Fruit fly (Drosophila melanogaster) whole organism, larva: ENCODE results near the gene sba.

Experiments
- noc ChIP-seq: fragments of 200-800 bp; sonication (Bioruptor generic); optimal IDR thresholded peaks from 3 replicates; lab custom pipeline; 2019; ENCODE audit warnings: missing biosample characterization, mild to moderate bottlenecking, missing genetic modification characterization, moderate library complexity

sba gene

dm6 chr3R:23919366-23919765 lies 3.4 kb downstream of the sba start:
- no peak for TF ChIP-seq noc (tag; lab: Kevin White, UChicago)

DNA sequence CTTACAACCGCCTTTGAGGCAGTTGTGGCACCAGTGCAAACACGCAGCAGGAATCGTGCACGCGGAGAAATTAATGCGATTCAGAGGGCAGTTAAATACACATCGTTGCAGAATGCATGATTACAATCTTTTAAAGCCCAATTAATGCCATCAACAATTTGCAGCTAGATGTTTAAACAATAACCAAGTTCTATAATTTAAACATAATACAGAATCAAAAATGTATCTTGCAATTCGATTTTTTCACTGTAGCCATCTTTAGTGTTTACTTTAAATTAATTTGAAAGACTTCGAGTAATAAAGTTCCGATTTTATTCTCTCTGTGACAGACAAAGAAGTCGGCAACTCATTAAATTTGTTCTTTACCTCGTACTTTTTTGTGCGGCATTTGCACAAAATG lies 6.8 kb downstream of the sba start:
- TF ChIP-seq noc (tag; lab: Kevin White, UChicago): no peak

dm6 chr3R:23915042-23915428 lies 7.7 kb downstream of the sba start:
- peak; percentile 18 for TF ChIP-seq noc (tag; lab: Kevin White, UChicago)

DNA sequence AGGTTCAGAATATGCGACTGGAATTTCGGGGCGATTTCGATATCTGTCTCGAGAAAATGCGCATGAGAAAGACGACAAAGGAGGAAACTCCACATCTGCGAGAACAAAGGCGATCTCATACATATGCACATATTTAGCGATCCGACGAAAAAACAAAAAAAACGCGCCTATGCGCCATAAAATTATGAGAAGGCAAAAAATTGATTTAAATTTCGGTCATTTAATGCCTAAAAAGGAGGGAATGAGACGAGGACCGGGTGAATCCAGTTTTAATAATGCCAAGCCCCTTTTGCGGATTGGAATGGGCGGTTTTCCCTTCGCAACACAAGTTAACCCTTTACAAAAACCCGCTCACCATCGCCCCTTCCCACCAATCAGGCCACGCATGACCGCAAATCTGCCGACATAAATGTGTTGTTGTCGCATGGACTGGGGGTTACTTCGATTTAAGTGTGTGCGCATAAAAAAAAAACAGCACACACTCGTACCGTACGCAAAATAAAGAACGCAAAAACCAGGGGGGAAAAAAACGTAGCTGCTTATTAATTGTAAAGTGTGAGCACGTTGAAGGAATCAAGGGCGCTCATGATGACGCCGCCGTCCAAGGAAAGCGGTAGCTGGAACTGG lies 8.2 kb downstream of the sba start:
- TF ChIP-seq noc (tag; lab: Kevin White, UChicago): no peak

DNA sequence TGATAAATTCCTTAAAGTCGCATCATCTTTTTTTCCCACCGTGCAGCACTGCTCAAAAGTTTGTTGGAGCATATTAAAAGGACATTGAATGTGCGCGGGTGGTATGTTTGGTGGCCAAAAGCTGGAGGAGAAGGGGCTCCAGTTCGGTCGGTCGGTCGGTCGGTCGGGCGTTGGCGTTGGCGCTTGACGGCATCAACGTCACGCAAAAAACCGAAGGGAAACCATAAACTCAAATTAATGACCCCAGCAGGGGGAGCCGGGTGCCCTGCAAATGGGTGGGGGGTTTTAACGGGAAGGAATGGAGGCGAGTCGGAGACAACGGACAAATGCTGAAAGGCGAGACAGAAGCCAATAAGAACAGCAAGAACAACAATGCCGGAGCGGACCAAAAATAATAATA lies 10.4 kb downstream of the sba start:
- no peak for TF ChIP-seq noc (tag; lab: Kevin White, UChicago)

DNA sequence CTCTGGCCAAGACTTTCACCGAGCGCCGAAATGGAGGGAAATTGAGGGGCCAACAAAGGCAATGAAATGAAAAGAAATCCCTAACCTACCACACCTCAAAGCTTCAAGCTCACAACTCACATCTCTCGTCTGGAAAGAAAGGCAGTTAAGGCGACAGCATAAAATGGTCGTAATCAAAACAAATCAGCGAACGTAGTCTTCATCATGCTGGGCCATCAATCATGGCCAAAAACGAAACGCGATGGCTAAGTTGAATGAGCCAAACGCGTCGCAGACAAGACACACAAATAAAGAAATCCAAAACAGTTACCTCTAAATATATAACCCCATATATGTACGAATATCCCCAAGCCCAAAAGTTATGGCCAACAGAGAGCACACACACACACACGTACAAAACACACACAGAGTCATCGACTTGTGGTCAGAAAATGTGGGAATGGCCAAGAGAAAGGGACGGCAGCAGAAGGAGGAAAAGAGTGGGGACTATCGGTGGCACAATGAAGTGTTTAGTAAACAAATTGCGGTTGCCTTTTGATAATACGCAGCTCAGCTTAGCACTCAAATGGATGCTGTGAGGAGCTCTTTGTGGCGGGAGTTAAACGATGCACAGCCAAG lies 11.6 kb downstream of the sba start:
- TF ChIP-seq noc (tag; lab: Kevin White, UChicago): no peak

DNA sequence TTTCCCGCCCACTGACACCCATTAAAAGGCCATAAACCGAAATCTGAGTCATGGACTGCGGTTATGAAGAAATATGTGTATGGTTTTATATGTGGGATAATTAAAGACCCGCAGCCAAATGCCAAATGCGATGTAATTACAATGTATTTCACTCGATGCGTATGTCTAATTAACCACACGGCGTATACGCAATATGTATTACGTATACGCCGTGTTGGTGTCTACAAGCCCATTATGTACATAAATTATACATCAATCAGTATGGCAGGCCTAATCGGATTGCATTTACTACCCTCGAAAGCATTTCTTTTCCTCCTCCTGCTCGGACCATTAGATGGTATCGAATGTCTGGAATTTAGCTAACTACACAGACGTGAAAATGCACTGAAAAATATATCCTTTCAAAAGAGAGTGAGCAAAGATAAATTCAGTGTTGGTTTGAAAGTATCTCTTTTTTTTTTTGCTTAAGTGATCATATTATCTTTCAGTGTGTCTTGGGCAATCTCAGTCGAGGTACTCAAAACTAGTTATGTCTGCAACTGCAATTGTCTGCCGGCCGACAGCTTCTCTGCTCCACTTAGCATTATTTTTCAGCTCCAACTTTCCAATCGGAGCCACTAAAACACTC lies 12.4 kb downstream of the sba start:
- no peak for TF ChIP-seq noc (tag; lab: Kevin White, UChicago)

- TF ChIP-seq noc (tag; lab: Kevin White, UChicago): no peak
Observed at dm6 chr3R:23909347-23909862, 13.4 kb downstream of the sba start.

dm6 chr3R:23903425-23903824 lies 19.3 kb downstream of the sba start:
- no peak for TF ChIP-seq noc (tag; lab: Kevin White, UChicago)

DNA sequence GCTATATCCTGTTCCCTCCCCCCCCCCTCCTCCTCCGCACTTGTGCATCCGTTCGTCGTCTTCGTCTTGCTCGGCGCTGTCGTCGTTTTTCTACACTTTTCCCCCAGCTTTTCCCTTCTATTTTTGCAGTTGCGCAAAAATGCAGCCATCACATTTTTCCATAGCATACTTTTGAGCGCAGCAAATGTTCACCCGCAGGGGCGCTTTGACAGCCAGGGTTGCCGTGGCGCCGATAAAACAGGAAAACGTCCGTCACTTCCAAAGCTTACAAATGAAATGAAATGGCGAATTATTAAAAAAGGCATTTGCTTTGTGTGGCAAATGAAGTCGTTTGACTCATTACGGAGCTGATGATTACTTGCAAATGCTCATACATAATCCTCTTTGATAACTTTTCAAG lies 20.2 kb downstream of the sba start:
- TF ChIP-seq noc (tag; lab: Kevin White, UChicago): no peak

DNA sequence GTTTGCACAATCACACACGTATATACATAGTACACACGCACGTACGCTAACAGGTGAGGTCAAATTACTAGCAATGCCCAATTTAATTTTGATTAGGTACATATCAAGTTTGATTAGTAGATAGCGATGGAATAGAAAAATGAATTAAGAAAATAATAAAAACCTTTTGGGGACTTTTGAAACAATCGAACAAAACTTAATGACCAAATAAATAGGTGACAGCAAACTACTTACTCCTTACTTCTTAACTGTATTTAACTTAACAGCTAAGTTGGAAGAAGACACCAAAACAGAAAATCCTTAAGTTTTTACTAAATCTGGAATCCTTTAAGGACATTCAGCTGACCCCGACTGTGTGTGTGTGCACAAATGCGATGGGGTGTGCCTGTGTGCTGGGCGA lies 20.7 kb downstream of the sba start:
- TF ChIP-seq noc (tag; lab: Kevin White, UChicago): no peak

- no peak for TF ChIP-seq noc (tag; lab: Kevin White, UChicago)
Observed at dm6 chr3R:23900092-23900491, 22.7 kb downstream of the sba start.

DNA sequence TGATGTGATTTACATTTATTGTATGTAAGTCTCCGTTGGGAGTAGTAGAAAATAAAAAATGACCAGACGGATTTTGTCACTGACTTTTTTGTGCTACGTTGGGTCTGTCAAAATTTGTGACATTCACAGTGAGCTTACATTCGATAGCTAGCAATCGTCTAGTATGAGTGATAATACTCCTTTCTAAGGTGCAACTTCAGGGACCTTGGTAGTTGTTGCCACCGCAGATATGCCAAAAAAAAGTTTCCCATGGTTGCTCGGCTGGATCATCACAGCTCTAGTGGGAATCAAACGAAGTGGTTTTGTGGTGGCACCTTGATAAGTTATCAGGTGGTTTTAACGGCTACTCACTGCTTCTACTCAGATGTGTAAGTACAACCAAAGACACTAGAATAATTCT lies 29.3 kb downstream of the sba start, which contains the start of gene tbrd-1:
tbrd-1 (minus strand) TSS at position 101 of the 400 bp plus-strand sequence.
- no peak for TF ChIP-seq noc (tag; lab: Kevin White, UChicago)

- no peak for TF ChIP-seq noc (tag; lab: Kevin White, UChicago)
Observed at dm6 chr3R:23890886-23891285, 31.9 kb downstream of the sba start, which contains the start of gene TfIIA-S. TSS of gene TfIIA-S (minus strand) at chr3R:23891060.

- TF ChIP-seq noc (tag; lab: Kevin White, UChicago): peak; percentile 39
Observed at dm6 chr3R:23889922-23890321, 32.9 kb downstream of the sba start, which contains the start of gene Pli. TSS of gene Pli (minus strand) at chr3R:23890052.
